Fruit fly (Drosophila melanogaster) whole organism, prepupa: ENCODE measurements around the gene Zcchc7.
A peak's percentile ranks its signal among the peaks of the same experiment; 100 is the strongest.

Experiments
- Blimp-1 ChIP-seq: fragments of 200-800 bp; sonication (Bioruptor generic); optimal IDR thresholded peaks from 3 replicates; lab custom pipeline; 2017; ENCODE audit warnings: missing biosample characterization, missing genetic modification characterization, mild to moderate bottlenecking, moderate library complexity, missing genetic modification reagents
- CG11762 ChIP-seq: fragments of 200-800 bp; sonication (Bioruptor generic); optimal IDR thresholded peaks from 3 replicates; lab custom pipeline; 2016; ENCODE audit warnings: missing biosample characterization, missing genetic modification characterization; ENCODE audit not compliant: insufficient read depth
- CG11902 ChIP-seq: fragments of 200-800 bp; sonication (Bioruptor generic); optimal IDR thresholded peaks from 3 replicates; lab custom pipeline; 2016; ENCODE audit warnings: missing biosample characterization, missing genetic modification characterization
- CG15336 ChIP-seq: fragments of 200-800 bp; sonication (Bioruptor generic); IDR thresholded peaks from 2 replicates; pipeline ENCODE4 v1.3.6; 2022; ENCODE audit warnings: missing biosample characterization, missing genetic modification characterization
- CG1621 ChIP-seq: fragments of 200-800 bp; sonication (Bioruptor generic); optimal IDR thresholded peaks from 3 replicates; lab custom pipeline; 2018; ENCODE audit warnings: missing biosample characterization, mild to moderate bottlenecking, missing genetic modification characterization
- CG16779 ChIP-seq: fragments of 200-800 bp; sonication (Bioruptor generic); optimal IDR thresholded peaks from 3 replicates; lab custom pipeline; 2017; ENCODE audit warnings: missing biosample characterization, mild to moderate bottlenecking, missing genetic modification characterization
- CG3032 ChIP-seq: fragments of 200-800 bp; optimal IDR thresholded peaks from 2 replicates; lab custom pipeline; 2019; ENCODE audit warnings: missing biosample characterization, mild to moderate bottlenecking, missing genetic modification characterization, moderate library complexity
- CG31627 ChIP-seq: fragments of 200-800 bp; sonication (Bioruptor generic); optimal IDR thresholded peaks from 3 replicates; lab custom pipeline; 2016; ENCODE audit warnings: missing biosample characterization, missing genetic modification characterization
- CG32006 ChIP-seq: fragments of 200-800 bp; sonication (Bioruptor generic); optimal IDR thresholded peaks from 3 replicates; lab custom pipeline; 2017; ENCODE audit warnings: missing biosample characterization, mild to moderate bottlenecking, missing genetic modification characterization
- CG4318 ChIP-seq: fragments of 200-800 bp; sonication (Bioruptor generic); optimal IDR thresholded peaks from 3 replicates; lab custom pipeline; 2017; ENCODE audit warnings: missing biosample characterization, mild to moderate bottlenecking, missing genetic modification characterization
- CG6163 ChIP-seq: fragments of 200-800 bp; sonication (Bioruptor generic); IDR thresholded peaks from 3 replicates; pipeline ENCODE4 v1.3.6; 2022; ENCODE audit warnings: missing biosample characterization, missing genetic modification characterization
- CG6276 ChIP-seq: fragments of 200-800 bp; sonication (Bioruptor generic); optimal IDR thresholded peaks from 2 replicates; lab custom pipeline; 2017; ENCODE audit warnings: missing biosample characterization, mild to moderate bottlenecking, missing genetic modification characterization
- CG6808 ChIP-seq: fragments of 200-800 bp; sonication (Bioruptor generic); optimal IDR thresholded peaks from 3 replicates; lab custom pipeline; 2017; ENCODE audit warnings: missing biosample characterization, missing genetic modification characterization, mild to moderate bottlenecking, moderate library complexity, missing genetic modification reagents
- CG6854 ChIP-seq: fragments of 200-800 bp; sonication (Bioruptor generic); optimal IDR thresholded peaks from 2 replicates; lab custom pipeline; 2017; ENCODE audit warnings: missing biosample characterization, mild to moderate bottlenecking, missing genetic modification characterization
- CG7368 ChIP-seq: fragments of 200-800 bp; sonication (Bioruptor generic); optimal IDR thresholded peaks from 3 replicates; lab custom pipeline; 2016; ENCODE audit warnings: missing biosample characterization, missing genetic modification characterization
- CG8632 ChIP-seq: fragments of 200-800 bp; sonication (Bioruptor generic); optimal IDR thresholded peaks from 3 replicates; lab custom pipeline; 2016; ENCODE audit warnings: missing biosample characterization, missing genetic modification characterization
- CG9139 ChIP-seq: fragments of 200-800 bp; sonication (Bioruptor generic); optimal IDR thresholded peaks from 3 replicates; lab custom pipeline; 2017; ENCODE audit warnings: missing biosample characterization, mild to moderate bottlenecking, missing genetic modification characterization
- Eip75B ChIP-seq: fragments of 200-800 bp; sonication (Bioruptor generic); optimal IDR thresholded peaks from 3 replicates; lab custom pipeline; 2016; ENCODE audit warnings: missing biosample characterization, missing genetic modification characterization
- Eip78C ChIP-seq: fragments of 200-800 bp; sonication (Bioruptor generic); peaks from one replicate; lab custom pipeline; 2016; ENCODE audit warnings: missing biosample characterization, missing genetic modification characterization
- Eip93F ChIP-seq: fragments of 200-800 bp; sonication (Bioruptor generic); optimal IDR thresholded peaks from 2 replicates; lab custom pipeline; 2016; ENCODE audit warnings: missing biosample characterization, mild to moderate bottlenecking, missing genetic modification characterization
- Ets21C ChIP-seq: fragments of 200-800 bp; sonication (Bioruptor generic); optimal IDR thresholded peaks from 3 replicates; lab custom pipeline; 2016; ENCODE audit warnings: missing biosample characterization, missing genetic modification characterization
- Gug ChIP-seq: fragments of 200-800 bp; sonication (Bioruptor generic); IDR thresholded peaks from 2 replicates; pipeline ENCODE4 v1.3.6; 2022; ENCODE audit warnings: missing biosample characterization, missing genetic modification characterization
- Hr39 ChIP-seq: fragments of 200-800 bp; sonication (Bioruptor generic); optimal IDR thresholded peaks from 2 replicates; lab custom pipeline; 2016; ENCODE audit warnings: missing biosample characterization, missing genetic modification characterization
- Hr4 ChIP-seq: fragments of 200-800 bp; sonication (Bioruptor generic); optimal IDR thresholded peaks from 3 replicates; lab custom pipeline; 2016; ENCODE audit warnings: missing biosample characterization, missing genetic modification characterization
- Lpt ChIP-seq: fragments of 200-800 bp; sonication (Bioruptor generic); optimal IDR thresholded peaks from 3 replicates; lab custom pipeline; 2016; ENCODE audit warnings: missing biosample characterization, missing genetic modification characterization
- Sox102F ChIP-seq: fragments of 200-800 bp; sonication (Bioruptor generic); optimal IDR thresholded peaks from 2 replicates; lab custom pipeline; 2016; ENCODE audit warnings: missing biosample characterization, mild to moderate bottlenecking, missing genetic modification characterization
- Sox14 ChIP-seq: fragments of 200-800 bp; sonication (Bioruptor generic); optimal IDR thresholded peaks from 3 replicates; lab custom pipeline; 2016; ENCODE audit warnings: missing biosample characterization, missing genetic modification characterization
- cyc ChIP-seq: fragments of 200-800 bp; sonication (Bioruptor generic); optimal IDR thresholded peaks from 3 replicates; lab custom pipeline; 2016; ENCODE audit warnings: missing biosample characterization, missing genetic modification characterization
- dac ChIP-seq: fragments of 200-800 bp; sonication (Bioruptor generic); optimal IDR thresholded peaks from 2 replicates; lab custom pipeline; 2017; ENCODE audit warnings: missing biosample characterization, mild to moderate bottlenecking, missing genetic modification characterization
- eg ChIP-seq: fragments of 200-800 bp; sonication (Bioruptor generic); IDR thresholded peaks from 3 replicates; pipeline ENCODE4 v1.3.6; 2022; ENCODE audit warnings: missing biosample characterization, missing genetic modification characterization
- fd59A ChIP-seq: fragments of 200-800 bp; sonication (Bioruptor generic); optimal IDR thresholded peaks from 2 replicates; lab custom pipeline; 2017; ENCODE audit warnings: missing biosample characterization, mild to moderate bottlenecking, missing genetic modification characterization, missing genetic modification reagents
- fd85E ChIP-seq: fragments of 200-800 bp; sonication (Bioruptor generic); optimal IDR thresholded peaks from 3 replicates; lab custom pipeline; 2016; ENCODE audit warnings: missing biosample characterization, missing genetic modification characterization
- lz ChIP-seq: fragments of 200-800 bp; sonication (Bioruptor generic); optimal IDR thresholded peaks from 3 replicates; lab custom pipeline; 2016; ENCODE audit warnings: missing biosample characterization, missing genetic modification characterization
- pdm3 ChIP-seq: fragments of 200-800 bp; sonication (Bioruptor generic); optimal IDR thresholded peaks from 3 replicates; lab custom pipeline; 2016; ENCODE audit warnings: missing biosample characterization, missing genetic modification characterization
- spab ChIP-seq: fragments of 200-800 bp; sonication (Bioruptor generic); optimal IDR thresholded peaks from 2 replicates; lab custom pipeline; 2017; ENCODE audit warnings: missing biosample characterization, mild to moderate bottlenecking, missing genetic modification characterization, missing genetic modification reagents
- svp ChIP-seq: fragments of 200-800 bp; sonication (Bioruptor generic); peaks from one replicate; lab custom pipeline; 2016; ENCODE audit warnings: missing biosample characterization, missing genetic modification characterization
- vri ChIP-seq: fragments of 200-800 bp; sonication (Bioruptor generic); optimal IDR thresholded peaks from 3 replicates; lab custom pipeline; 2016; ENCODE audit warnings: missing biosample characterization, mild to moderate bottlenecking, missing genetic modification characterization

Zcchc7 gene

dm6 chr3L:16825195-16825594, 20.0 kb upstream of the Zcchc7 start (continued):
- TF ChIP-seq CG4318 (GFP tag; lab: Kevin White, UChicago) = no peak
- no peak for TF ChIP-seq Hr39 (GFP tag; lab: Kevin White, UChicago)
- peak; percentile 61 for TF ChIP-seq CG32006 (GFP tag; lab: Kevin White, UChicago)
- TF ChIP-seq CG9139 (GFP tag; lab: Kevin White, UChicago) = no peak
- TF ChIP-seq Lpt (GFP tag; lab: Kevin White, UChicago) = no peak
- TF ChIP-seq cyc = no peak
- no peak for TF ChIP-seq Gug (GFP tag; lab: Robert Waterston, UW)
- TF ChIP-seq CG6854 (GFP tag; lab: Kevin White, UChicago) = no peak
- TF ChIP-seq eg (GFP tag; lab: Robert Waterston, UW) = no peak
- TF ChIP-seq CG16779 (tag; lab: Kevin White, UChicago) = no peak
- no peak for TF ChIP-seq CG6163 (GFP tag; lab: Robert Waterston, UW)
- no peak for TF ChIP-seq vri (GFP tag; lab: Kevin White, UChicago)
- no peak for TF ChIP-seq fd85E (GFP tag; lab: Kevin White, UChicago)
- TF ChIP-seq CG6276 (GFP tag; lab: Kevin White, UChicago) = no peak
- TF ChIP-seq CG11762 (GFP tag; lab: Kevin White, UChicago) = no peak
- no peak for TF ChIP-seq pdm3 (GFP tag; lab: Kevin White, UChicago)
- peak; percentile 42; the same call in 1 of the 2 replicates for TF ChIP-seq CG15336
- no peak for TF ChIP-seq CG6808 (GFP tag; lab: Kevin White, UChicago)
- peak; percentile 81 for TF ChIP-seq Eip78C (GFP tag; lab: Kevin White, UChicago)
- TF ChIP-seq Ets21C (GFP tag; lab: Kevin White, UChicago) = no peak
- TF ChIP-seq spab (GFP tag; lab: Kevin White, UChicago) = no peak
- TF ChIP-seq CG1621 (tag; lab: Kevin White, UChicago) = no peak
- TF ChIP-seq svp (GFP tag; lab: Kevin White, UChicago) = no peak
- no peak for TF ChIP-seq lz
- no peak for TF ChIP-seq Hr4
- TF ChIP-seq Sox102F (GFP tag; lab: Kevin White, UChicago) = no peak
- peak; percentile 6 for TF ChIP-seq CG31627 (GFP tag; lab: Kevin White, UChicago)
- no peak for TF ChIP-seq dac (GFP tag; lab: Kevin White, UChicago)
- TF ChIP-seq, all 60 proteins: peak for 16

- no peak for TF ChIP-seq Gug (GFP tag; lab: Robert Waterston, UW)
- TF ChIP-seq fd85E (GFP tag; lab: Kevin White, UChicago) = no peak
- TF ChIP-seq CG9139 (GFP tag; lab: Kevin White, UChicago) = no peak
- TF ChIP-seq Eip93F (GFP tag; lab: Kevin White, UChicago) = no peak
- no peak for TF ChIP-seq spab (GFP tag; lab: Kevin White, UChicago)
- TF ChIP-seq lz = no peak
- no peak for TF ChIP-seq CG8632 (GFP tag; lab: Kevin White, UChicago)
- no peak for TF ChIP-seq CG3032 (tag; lab: Kevin White, UChicago)
- no peak for TF ChIP-seq CG11902 (GFP tag; lab: Kevin White, UChicago)
- TF ChIP-seq CG31627 (GFP tag; lab: Kevin White, UChicago) = no peak
- no peak for TF ChIP-seq Blimp-1 (GFP tag; lab: Kevin White, UChicago)
- no peak for TF ChIP-seq vri (GFP tag; lab: Kevin White, UChicago)
- TF ChIP-seq Ets21C (GFP tag; lab: Kevin White, UChicago) = no peak
- TF ChIP-seq CG7368 = no peak
- TF ChIP-seq CG15336 = no peak
- TF ChIP-seq Sox14 = no peak
- TF ChIP-seq Eip75B = no peak
- no peak for TF ChIP-seq Eip78C (GFP tag; lab: Kevin White, UChicago)
- no peak for TF ChIP-seq CG6854 (GFP tag; lab: Kevin White, UChicago)
- TF ChIP-seq cyc = no peak
Measured at dm6 chr3L:16828967-16829366, 16.2 kb upstream of the Zcchc7 start, which contains the start of gene CG13024. Gene CG13024 (minus strand): TSS chr3L:16829074.

- TF ChIP-seq Eip75B = peak; percentile 27
- no peak for TF ChIP-seq fd59A
- TF ChIP-seq Blimp-1 (GFP tag; lab: Kevin White, UChicago) = peak; percentile 34
- TF ChIP-seq, all 60 proteins: peak for 2
Measured at dm6 chr3L:16829983-16830382, 15.2 kb upstream of the Zcchc7 start.
